Worm (Caenorhabditis elegans): ENCODE measurements around the gene mtm-9.
A peak's percentile ranks its signal among the peaks of the same experiment; 100 is the strongest.

The mtm-9 gene

DNA sequence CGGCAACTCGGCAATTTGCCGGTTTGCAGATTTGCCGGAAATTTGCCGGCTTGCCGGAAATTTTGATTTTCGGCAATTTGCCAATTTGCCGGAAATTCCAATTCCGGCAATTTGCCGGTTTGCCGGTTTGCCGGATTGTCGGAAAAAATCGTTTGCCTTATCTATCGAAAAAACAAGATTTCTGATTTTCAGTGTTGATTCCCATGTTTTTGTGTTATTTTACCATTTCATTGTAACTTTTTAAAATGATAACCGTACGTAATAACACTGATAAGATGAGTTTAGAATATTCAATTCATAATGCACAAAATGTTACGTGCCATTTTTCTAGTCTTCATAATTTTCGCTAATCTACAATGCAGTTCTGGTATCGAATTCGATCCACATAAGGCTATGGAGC is 17.5 kb downstream of the mtm-9 start, which contains the start of gene oac-55:
TSS of gene oac-55 (plus strand) at position 301 of the 400 bp plus-strand sequence.
- TF ChIP-seq mdl-1 (tag; optimal IDR thresholded peaks at IDR 0.05), result no peak
- TF ChIP-seq dmd-9 (GFP tag; IDR thresholded peaks at IDR 0.05), result no peak
- no peak for TF ChIP-seq F26F4.8 (GFP tag; conservative IDR thresholded peaks at IDR 0.05)
- no peak for TF ChIP-seq ceh-62 (tag; optimal IDR thresholded peaks at IDR 0.05)
- no peak for TF ChIP-seq saeg-2 (GFP tag; IDR thresholded peaks at IDR 0.05)
- TF ChIP-seq hif-1 (tag; optimal IDR thresholded peaks at IDR 0.05), result no peak
- TF ChIP-seq T26A8.4 (GFP tag; IDR thresholded peaks at IDR 0.05), result no peak
- TF ChIP-seq nhr-41 (GFP tag; IDR thresholded peaks at IDR 0.05), result no peak
- no peak for TF ChIP-seq madf-5 (GFP tag; IDR thresholded peaks at IDR 0.05)
- TF ChIP-seq daf-16 (GFP tag; optimal IDR thresholded peaks at IDR 0.05), result no peak
- TF ChIP-seq daf-16 (tag; optimal IDR thresholded peaks at IDR 0.05), result no peak
- TF ChIP-seq F44E2.7 (GFP tag; IDR thresholded peaks at IDR 0.05), result no peak
- TF ChIP-seq set-16 (GFP tag; IDR thresholded peaks at IDR 0.05), result no peak
- no peak for TF ChIP-seq Y5F2A.4 (GFP tag; optimal IDR thresholded peaks at IDR 0.05)
- TF ChIP-seq unc-62 (GFP tag; optimal IDR thresholded peaks at IDR 0.05 in 1 of 2), result no peak
- TF ChIP-seq unc-62 (tag; optimal IDR thresholded peaks at IDR 0.05), result no peak
- no peak for TF ChIP-seq php-3 (GFP tag; IDR thresholded peaks at IDR 0.05)
- no peak for TF ChIP-seq arid-1 (GFP tag; conservative IDR thresholded peaks at IDR 0.05)
- TF ChIP-seq nhr-111 (GFP tag; optimal IDR thresholded peaks at IDR 0.05), result no peak

DNA sequence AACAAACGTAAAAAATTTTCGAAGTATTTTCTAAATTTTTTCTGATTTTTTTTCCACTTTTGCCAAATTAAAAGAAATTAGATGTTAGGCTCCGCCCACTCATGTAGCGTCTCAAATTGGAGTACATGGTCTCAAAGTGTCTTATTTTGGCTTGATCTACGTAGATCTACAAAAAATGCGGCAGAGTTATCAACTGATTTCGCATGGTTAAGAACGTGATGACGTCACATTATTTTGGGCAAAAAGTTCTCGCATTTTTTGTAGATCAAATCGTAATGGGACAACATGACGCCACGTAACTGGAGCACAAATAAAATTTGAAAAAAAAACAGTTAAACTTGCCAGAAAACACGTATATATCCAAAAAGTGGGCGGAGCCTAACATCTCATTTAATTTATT is 18.5 kb downstream of the mtm-9 start:
- TF ChIP-seq tra-1 (GFP tag; IDR thresholded peaks at IDR 0.05) (no peak), aha-1 (tag) (peak; percentile 90), mxl-2 (GFP tag; conservative IDR thresholded peaks at IDR 0.05) (no peak), aly-2 (tag; optimal IDR thresholded peaks at IDR 0.05) (no peak), hlh-11 (tag; optimal IDR thresholded peaks at IDR 0.05) (no peak), Y5F2A.4 (GFP tag; optimal IDR thresholded peaks at IDR 0.05) (no peak), zip-11 (GFP tag; IDR thresholded peaks at IDR 0.05) (no peak)

DNA sequence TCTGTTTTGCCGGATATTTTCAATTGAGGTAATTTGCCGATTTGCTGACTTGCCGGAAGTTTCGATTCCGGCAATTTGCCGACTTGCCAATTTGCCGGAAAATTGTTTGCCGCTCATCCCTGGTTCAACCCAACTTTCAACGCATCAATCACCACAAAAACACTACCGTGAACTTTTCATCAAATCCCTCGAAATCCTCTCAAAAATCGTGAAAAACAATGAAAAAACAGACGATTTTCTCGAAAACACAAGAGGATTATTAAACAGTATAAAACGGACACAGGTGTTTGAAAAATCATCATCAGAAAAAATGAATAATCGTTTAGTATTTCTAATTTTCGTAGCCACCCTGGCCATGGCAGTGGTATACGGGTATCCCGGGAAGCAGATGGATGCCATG is 23.5 kb downstream of the mtm-9 start, which contains the start of gene Y39H10A.1:
TSS of gene Y39H10A.1 (plus strand) at position 301 of the 400 bp plus-strand sequence.
- TF ChIP-seq nhr-237 (tag; optimal IDR thresholded peaks at IDR 0.05) (no peak), tag-97 (GFP tag; IDR thresholded peaks at IDR 0.05) (no peak), ceh-44 (GFP tag; IDR thresholded peaks at IDR 0.05) (no peak), hlh-11 (tag; optimal IDR thresholded peaks at IDR 0.05) (no peak), daf-8 (GFP tag; IDR thresholded peaks at IDR 0.05) (no peak), aha-1 (tag) (peak; percentile 45), F26F4.8 (GFP tag; conservative IDR thresholded peaks at IDR 0.05) (no peak), dmd-9 (GFP tag; IDR thresholded peaks at IDR 0.05) (no peak)

DNA sequence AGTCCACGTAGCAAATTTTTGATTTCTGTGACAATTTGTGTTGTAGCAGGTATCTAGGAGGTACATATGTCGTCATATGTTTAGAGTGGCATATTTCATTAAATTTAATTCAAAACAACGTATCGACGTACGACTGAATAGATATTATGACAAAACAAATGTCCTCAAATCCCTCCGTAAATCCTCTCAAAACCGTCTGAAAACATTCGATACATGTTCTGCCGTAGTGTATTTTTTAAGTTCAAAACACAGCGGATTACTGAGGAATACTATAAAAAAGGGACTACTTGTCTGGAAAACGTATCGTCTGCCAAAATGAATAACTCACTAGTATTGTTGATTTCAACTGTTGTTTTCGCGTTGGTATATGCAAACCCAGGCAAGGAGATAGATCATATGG is 24.9 kb downstream of the mtm-9 start, which contains the start of gene R08E5.4:
TSS of gene R08E5.4 (plus strand) at position 301 of the 400 bp plus-strand sequence.
- no peak for TF ChIP-seq zfp-2 (tag; optimal IDR thresholded peaks at IDR 0.05)

DNA sequence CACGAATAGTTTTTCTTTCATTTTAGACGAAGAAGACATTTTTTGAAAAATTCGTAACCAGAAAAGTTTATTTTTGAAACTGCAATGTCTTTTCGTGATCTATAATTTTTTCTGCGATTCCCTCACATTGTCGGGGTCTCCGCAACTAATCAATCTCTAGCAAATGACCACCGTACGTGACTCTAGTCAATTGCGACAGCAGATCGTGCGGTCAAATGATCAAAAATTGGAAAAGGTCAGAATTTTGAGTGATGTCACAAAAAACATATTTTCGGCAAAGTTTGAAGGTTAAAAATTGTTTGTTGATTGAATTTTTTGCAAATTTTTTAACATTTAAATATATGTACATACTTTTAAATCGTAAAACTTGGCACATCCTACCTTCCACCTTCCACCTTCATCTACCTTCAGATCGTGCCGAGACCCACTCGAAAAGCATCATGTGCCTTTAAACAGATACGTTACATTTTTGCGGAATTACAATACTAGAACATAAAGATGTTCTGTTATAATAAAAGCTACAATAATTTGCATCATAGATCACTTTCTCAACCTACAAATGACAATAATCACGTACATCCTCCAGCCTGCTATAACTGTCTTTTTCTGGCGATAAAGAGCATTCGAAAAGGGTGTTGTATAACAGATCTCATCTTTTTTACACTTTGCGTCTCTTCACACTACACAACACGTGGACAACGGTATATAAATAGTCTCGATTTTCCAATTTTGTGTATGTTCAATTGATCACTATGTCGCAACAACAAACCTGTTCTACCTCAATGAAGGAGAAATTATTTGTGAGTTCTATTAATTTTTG is 28.3 kb downstream of the mtm-9 start, which contains the start of the genes R08E5.1 and rips-1:
TSS of gene R08E5.1 (minus strand) at position 82 of the 820 bp plus-strand sequence.
TSS of gene rips-1 (plus strand) at position 585 of the 820 bp plus-strand sequence.
- TF ChIP-seq hmg-1.1 (GFP tag; IDR thresholded peaks at IDR 0.05) (no peak), dmd-6 (GFP tag; IDR thresholded peaks at IDR 0.05) (peak; percentile 35), saeg-2 (GFP tag; IDR thresholded peaks at IDR 0.05) (no peak), mxl-2 (GFP tag; conservative IDR thresholded peaks at IDR 0.05) (no peak), egl-27 (tag; optimal IDR thresholded peaks at IDR 0.05) (no peak), mxl-3 (GFP tag; optimal IDR thresholded peaks at IDR 0.05) (no peak), D1046.2 (GFP tag; IDR thresholded peaks at IDR 0.05) (no peak), nhr-28 (tag; optimal IDR thresholded peaks at IDR 0.05) (peak; percentile 59), hif-1 (tag; optimal IDR thresholded peaks at IDR 0.05) (peak; percentile 86 to 98), spr-1 (tag; optimal IDR thresholded peaks at IDR 0.05) (no peak), hlh-30 (tag; optimal IDR thresholded peaks at IDR 0.05; ENCODE audit: insufficient read depth) (peak; percentile 41), mdt-29 (GFP tag; IDR thresholded peaks at IDR 0.05) (no peak), aha-1 (tag) (peak; percentile 98), nhr-48 (tag; optimal IDR thresholded peaks at IDR 0.05) (peak; percentile 27), spr-3 (GFP tag; optimal IDR thresholded peaks at IDR 0.05) (no peak), mep-1 (tag; optimal IDR thresholded peaks at IDR 0.05) (no peak), zip-2 (tag; optimal IDR thresholded peaks at IDR 0.05) (no peak), F10B5.3 (tag; optimal IDR thresholded peaks at IDR 0.05) (no peak)
